Fruit fly (Drosophila melanogaster) whole organism, prepupa: ENCODE data around the gene CG42558.

ENCODE experiments used
- Blimp-1 ChIP-seq: fragments of 200-800 bp; sonication (Bioruptor generic); optimal IDR thresholded peaks from 3 replicates; lab custom pipeline; 2017; ENCODE audit warnings: missing biosample characterization, missing genetic modification characterization, mild to moderate bottlenecking, moderate library complexity, missing genetic modification reagents
- CG10669 ChIP-seq: fragments of 200-800 bp; sonication (Bioruptor generic); optimal IDR thresholded peaks from 3 replicates; lab custom pipeline; 2018; ENCODE audit warnings: missing biosample characterization, mild to moderate bottlenecking, missing genetic modification characterization, moderate library complexity
- CG11762 ChIP-seq: fragments of 200-800 bp; sonication (Bioruptor generic); optimal IDR thresholded peaks from 3 replicates; lab custom pipeline; 2016; ENCODE audit warnings: missing biosample characterization, missing genetic modification characterization; ENCODE audit not compliant: insufficient read depth
- CG15336 ChIP-seq: fragments of 200-800 bp; sonication (Bioruptor generic); IDR thresholded peaks from 2 replicates; pipeline ENCODE4 v1.3.6; 2022; ENCODE audit warnings: missing biosample characterization, missing genetic modification characterization
- CG1621 ChIP-seq: fragments of 200-800 bp; sonication (Bioruptor generic); optimal IDR thresholded peaks from 3 replicates; lab custom pipeline; 2018; ENCODE audit warnings: missing biosample characterization, mild to moderate bottlenecking, missing genetic modification characterization
- CG32006 ChIP-seq: fragments of 200-800 bp; sonication (Bioruptor generic); optimal IDR thresholded peaks from 3 replicates; lab custom pipeline; 2017; ENCODE audit warnings: missing biosample characterization, mild to moderate bottlenecking, missing genetic modification characterization
- CG34406 ChIP-seq: fragments of 200-800 bp; sonication (Bioruptor generic); optimal IDR thresholded peaks from 3 replicates; lab custom pipeline; 2016; ENCODE audit warnings: missing biosample characterization, missing genetic modification characterization
- CG3919 ChIP-seq: fragments of 200-800 bp; sonication (Bioruptor generic); optimal IDR thresholded peaks from 3 replicates; lab custom pipeline; 2016; ENCODE audit warnings: missing biosample characterization, missing genetic modification characterization
- CG6163 ChIP-seq: fragments of 200-800 bp; sonication (Bioruptor generic); IDR thresholded peaks from 3 replicates; pipeline ENCODE4 v1.3.6; 2022; ENCODE audit warnings: missing biosample characterization, missing genetic modification characterization
- CG6276 ChIP-seq: fragments of 200-800 bp; sonication (Bioruptor generic); optimal IDR thresholded peaks from 2 replicates; lab custom pipeline; 2017; ENCODE audit warnings: missing biosample characterization, mild to moderate bottlenecking, missing genetic modification characterization
- CG6808 ChIP-seq: fragments of 200-800 bp; sonication (Bioruptor generic); optimal IDR thresholded peaks from 3 replicates; lab custom pipeline; 2017; ENCODE audit warnings: missing biosample characterization, missing genetic modification characterization, mild to moderate bottlenecking, moderate library complexity, missing genetic modification reagents
- CG6854 ChIP-seq: fragments of 200-800 bp; sonication (Bioruptor generic); optimal IDR thresholded peaks from 2 replicates; lab custom pipeline; 2017; ENCODE audit warnings: missing biosample characterization, mild to moderate bottlenecking, missing genetic modification characterization
- CG7368 ChIP-seq: fragments of 200-800 bp; sonication (Bioruptor generic); optimal IDR thresholded peaks from 3 replicates; lab custom pipeline; 2016; ENCODE audit warnings: missing biosample characterization, missing genetic modification characterization
- CG8119 ChIP-seq: fragments of 200-800 bp; sonication (Bioruptor generic); IDR thresholded peaks from 3 replicates; pipeline ENCODE4 v1.3.6; 2022; ENCODE audit warnings: missing biosample characterization, missing genetic modification characterization
- CG8632 ChIP-seq: fragments of 200-800 bp; sonication (Bioruptor generic); optimal IDR thresholded peaks from 3 replicates; lab custom pipeline; 2016; ENCODE audit warnings: missing biosample characterization, missing genetic modification characterization
- Eip78C ChIP-seq: fragments of 200-800 bp; sonication (Bioruptor generic); peaks from one replicate; lab custom pipeline; 2016; ENCODE audit warnings: missing biosample characterization, missing genetic modification characterization
- Ets21C ChIP-seq: fragments of 200-800 bp; sonication (Bioruptor generic); optimal IDR thresholded peaks from 3 replicates; lab custom pipeline; 2016; ENCODE audit warnings: missing biosample characterization, missing genetic modification characterization
- Ets96B ChIP-seq: fragments of 200-800 bp; optimal IDR thresholded peaks from 2 replicates; lab custom pipeline; 2019; ENCODE audit warnings: missing biosample characterization, mild to moderate bottlenecking, missing genetic modification characterization, moderate library complexity
- Hr38 ChIP-seq: sonication (Bioruptor generic); optimal IDR thresholded peaks from 2 replicates; lab custom pipeline; 2016; ENCODE audit warnings: missing biosample characterization, missing genetic modification characterization
- Hr39 ChIP-seq: fragments of 200-800 bp; sonication (Bioruptor generic); optimal IDR thresholded peaks from 2 replicates; lab custom pipeline; 2016; ENCODE audit warnings: missing biosample characterization, missing genetic modification characterization
- Hr4 ChIP-seq: fragments of 200-800 bp; sonication (Bioruptor generic); optimal IDR thresholded peaks from 3 replicates; lab custom pipeline; 2016; ENCODE audit warnings: missing biosample characterization, missing genetic modification characterization
- Lpt ChIP-seq: fragments of 200-800 bp; sonication (Bioruptor generic); optimal IDR thresholded peaks from 3 replicates; lab custom pipeline; 2016; ENCODE audit warnings: missing biosample characterization, missing genetic modification characterization
- Met ChIP-seq: fragments of 200-800 bp; sonication (Bioruptor generic); optimal IDR thresholded peaks from 3 replicates; lab custom pipeline; 2016; ENCODE audit warnings: missing biosample characterization, missing genetic modification characterization
- OdsH ChIP-seq: fragments of 200-800 bp; sonication (Bioruptor generic); optimal IDR thresholded peaks from 3 replicates; lab custom pipeline; 2016; ENCODE audit warnings: missing biosample characterization, missing genetic modification characterization
- Sox102F ChIP-seq: fragments of 200-800 bp; sonication (Bioruptor generic); optimal IDR thresholded peaks from 2 replicates; lab custom pipeline; 2016; ENCODE audit warnings: missing biosample characterization, mild to moderate bottlenecking, missing genetic modification characterization
- achi ChIP-seq: fragments of 200-800 bp; sonication (Bioruptor generic); optimal IDR thresholded peaks from 3 replicates; lab custom pipeline; 2016; ENCODE audit warnings: missing biosample characterization, missing genetic modification characterization
- cyc ChIP-seq: fragments of 200-800 bp; sonication (Bioruptor generic); optimal IDR thresholded peaks from 3 replicates; lab custom pipeline; 2016; ENCODE audit warnings: missing biosample characterization, missing genetic modification characterization
- eg ChIP-seq: fragments of 200-800 bp; sonication (Bioruptor generic); IDR thresholded peaks from 3 replicates; pipeline ENCODE4 v1.3.6; 2022; ENCODE audit warnings: missing biosample characterization, missing genetic modification characterization
- esn ChIP-seq: fragments of 200-800 bp; sonication (Bioruptor generic); optimal IDR thresholded peaks from 2 replicates; lab custom pipeline; 2016; ENCODE audit warnings: missing biosample characterization, mild to moderate bottlenecking, missing genetic modification characterization, moderate library complexity
- fd59A ChIP-seq: fragments of 200-800 bp; sonication (Bioruptor generic); optimal IDR thresholded peaks from 2 replicates; lab custom pipeline; 2017; ENCODE audit warnings: missing biosample characterization, mild to moderate bottlenecking, missing genetic modification characterization, missing genetic modification reagents
- fd85E ChIP-seq: fragments of 200-800 bp; sonication (Bioruptor generic); optimal IDR thresholded peaks from 3 replicates; lab custom pipeline; 2016; ENCODE audit warnings: missing biosample characterization, missing genetic modification characterization
- fkh ChIP-seq: fragments of 200-800 bp; sonication (Bioruptor generic); optimal IDR thresholded peaks from 3 replicates; lab custom pipeline; 2017; ENCODE audit warnings: missing biosample characterization, mild to moderate bottlenecking, missing genetic modification characterization, moderate library complexity
- lz ChIP-seq: fragments of 200-800 bp; sonication (Bioruptor generic); optimal IDR thresholded peaks from 3 replicates; lab custom pipeline; 2016; ENCODE audit warnings: missing biosample characterization, missing genetic modification characterization
- pdm3 ChIP-seq: fragments of 200-800 bp; sonication (Bioruptor generic); optimal IDR thresholded peaks from 3 replicates; lab custom pipeline; 2016; ENCODE audit warnings: missing biosample characterization, missing genetic modification characterization
- salr ChIP-seq, 2 experiments: fragments of 200-800 bp; sonication (Bioruptor generic); optimal IDR thresholded peaks; 3 replicates each; lab custom pipeline; 2016 to 2018; ENCODE audit warnings: missing biosample characterization in 2 of 2, missing genetic modification characterization in 2 of 2, mild to moderate bottlenecking in 1 of 2
- spab ChIP-seq: fragments of 200-800 bp; sonication (Bioruptor generic); optimal IDR thresholded peaks from 2 replicates; lab custom pipeline; 2017; ENCODE audit warnings: missing biosample characterization, mild to moderate bottlenecking, missing genetic modification characterization, missing genetic modification reagents
- ss ChIP-seq, 2 experiments: fragments of 200-800 bp; sonication (Bioruptor generic); optimal IDR thresholded peaks; 2 replicates in 1 of 2; 3 replicates in 1 of 2; lab custom pipeline; 2017 to 2018; ENCODE audit warnings: mild to moderate bottlenecking in 2 of 2, missing biosample characterization in 2 of 2, missing genetic modification characterization in 2 of 2, moderate library complexity in 1 of 2
- topi ChIP-seq: fragments of 200-800 bp; sonication (Bioruptor generic); optimal IDR thresholded peaks from 3 replicates; lab custom pipeline; 2016; ENCODE audit warnings: missing biosample characterization, missing genetic modification characterization
- vri ChIP-seq: fragments of 200-800 bp; sonication (Bioruptor generic); optimal IDR thresholded peaks from 3 replicates; lab custom pipeline; 2016; ENCODE audit warnings: missing biosample characterization, mild to moderate bottlenecking, missing genetic modification characterization

Gene CG42558

dm6 chr3R:29926955-29927354, 6.1 kb upstream of the CG42558 start, which contains the start of gene CG15522:
TSS of gene CG15522 (plus strand) at chr3R:29927255.
- TF ChIP-seq CG15336 (GFP tag; lab: Robert Waterston, UW) (no peak), lz (GFP tag; lab: Kevin White, UChicago) (no peak), Sox102F (GFP tag; lab: Kevin White, UChicago) (no peak)
- TF ChIP-seq, all 60 proteins: peak for 0

- TF ChIP-seq CG8119 (GFP tag; lab: Robert Waterston, UW) = no peak
- no peak for TF ChIP-seq CG3919 (GFP tag; lab: Kevin White, UChicago)
Measured at dm6 chr3R:29930286-29930685, 2.8 kb upstream of the CG42558 start, which contains the start of gene alpha-Man-Ic. TSS of gene alpha-Man-Ic (minus strand) at chr3R:29930386.

- TF ChIP-seq salr (GFP tag; optimal IDR thresholded peaks at IDR 0.05; lab: Kevin White, UChicago) (no peak), CG7368 (GFP tag; lab: Kevin White, UChicago) (no peak), esn (GFP tag; lab: Kevin White, UChicago) (no peak), achi (GFP tag; lab: Kevin White, UChicago) (no peak), Lpt (GFP tag; lab: Kevin White, UChicago) (no peak)
Measured at dm6 chr3R:29935756-29936155, 2.7 kb downstream of the CG42558 start, which contains the start of the genes eIF2Balpha and Vps13B. TSS of gene eIF2Balpha (minus strand) at chr3R:29935888. TSS of gene Vps13B (plus strand) at chr3R:29935978.

dm6 chr3R:29959329-29959728, 26.2 kb downstream of the CG42558 start:
- TF ChIP-seq Blimp-1 (no peak), fkh (no peak), OdsH (GFP tag; lab: Kevin White, UChicago) (no peak), CG15336 (GFP tag; lab: Robert Waterston, UW) (0 out of 2 replicates have a peak, but pooled peaks have one; percentile 37), CG10669 (peak; percentile 11), CG6163 (GFP tag; lab: Robert Waterston, UW) (peak; percentile 60; the same call in 2 of the 3 replicates), Hr39 (GFP tag; lab: Kevin White, UChicago) (no peak), CG7368 (GFP tag; lab: Kevin White, UChicago) (no peak), CG8119 (GFP tag; lab: Robert Waterston, UW) (peak; percentile 49; the same call in 2 of the 3 replicates), achi (GFP tag; lab: Kevin White, UChicago) (peak; percentile 5), Eip78C (GFP tag; lab: Kevin White, UChicago) (peak; percentile 65), fd59A (GFP tag; lab: Kevin White, UChicago) (no peak), Ets21C (GFP tag; lab: Kevin White, UChicago) (no peak), fd85E (GFP tag; lab: Kevin White, UChicago) (no peak), CG32006 (GFP tag; lab: Kevin White, UChicago) (peak; percentile 35), vri (GFP tag; lab: Kevin White, UChicago) (no peak), CG6854 (GFP tag; lab: Kevin White, UChicago) (no peak), spab (GFP tag; lab: Kevin White, UChicago) (no peak), Met (GFP tag; lab: Kevin White, UChicago) (no peak), CG6276 (GFP tag; lab: Kevin White, UChicago) (no peak), CG6808 (GFP tag; lab: Kevin White, UChicago) (no peak), CG1621 (tag; lab: Kevin White, UChicago) (no peak), CG8632 (GFP tag; lab: Kevin White, UChicago) (no peak), topi (no peak), CG11762 (GFP tag; lab: Kevin White, UChicago) (no peak), Ets96B (tag; lab: Kevin White, UChicago) (no peak), ss (GFP tag; optimal IDR thresholded peaks at IDR 0.05; lab: Kevin White, UChicago) (peak in 1 of 2 experiments; percentile 1), pdm3 (GFP tag; lab: Kevin White, UChicago) (no peak), Hr4 (GFP tag; lab: Kevin White, UChicago) (no peak), Lpt (GFP tag; lab: Kevin White, UChicago) (no peak), CG3919 (GFP tag; lab: Kevin White, UChicago) (no peak), CG34406 (GFP tag; lab: Kevin White, UChicago) (no peak), esn (GFP tag; lab: Kevin White, UChicago) (no peak), cyc (GFP tag; lab: Kevin White, UChicago) (no peak), eg (GFP tag; lab: Robert Waterston, UW) (0 out of 3 replicates have a peak, but pooled peaks have one; percentile 44), Hr38 (GFP tag; lab: Kevin White, UChicago) (no peak)
- TF ChIP-seq, all 60 proteins: peak for 9
